Worm (Caenorhabditis elegans): Measurements from ENCODE around the gene F42A10.7.

Gene F42A10.7

ce11 chrIII:6213915-6214314 is 35.4 kb upstream of the F42A10.7 start, which contains the start of gene C23G10.10:
TSS of gene C23G10.10 (minus strand) at chrIII:6214015.
- TF ChIP-seq nfya-1 (tag; optimal IDR thresholded peaks at IDR 0.05) (no peak), eyg-1 (tag; optimal IDR thresholded peaks at IDR 0.05) (no peak), syd-9 (tag; optimal IDR thresholded peaks at IDR 0.05) (no peak), hlh-30 (tag; optimal IDR thresholded peaks at IDR 0.05; ENCODE audit: insufficient read depth) (no peak), hlh-15 (tag; optimal IDR thresholded peaks at IDR 0.05) (no peak), unc-55 (GFP tag; optimal IDR thresholded peaks at IDR 0.05) (no peak), unc-42 (tag; optimal IDR thresholded peaks at IDR 0.05) (no peak), ref-2 (tag; optimal IDR thresholded peaks at IDR 0.05) (no peak), ceh-22 (tag; optimal IDR thresholded peaks at IDR 0.05) (no peak), zip-5 (tag; optimal IDR thresholded peaks at IDR 0.05) (no peak), sdc-2 (tag; optimal IDR thresholded peaks at IDR 0.05) (no peak)

ce11 chrIII:6210215-6210822 is 31.8 kb upstream of the F42A10.7 start:
- TF ChIP-seq unc-42 (tag; optimal IDR thresholded peaks at IDR 0.05) (no peak), npax-4 (tag; optimal IDR thresholded peaks at IDR 0.05) (no peak)

- TF ChIP-seq F13H6.1 (tag; optimal IDR thresholded peaks at IDR 0.05) (no peak), gmeb-2 (tag; optimal IDR thresholded peaks at IDR 0.05) (no peak)
Observed at ce11 chrIII:6208984-6209383, 30.5 kb upstream of the F42A10.7 start, which contains the start of gene C23G10.1. TSS of gene C23G10.1 (plus strand) at chrIII:6209284.

ce11 chrIII:6207881-6208280 is 29.4 kb upstream of the F42A10.7 start, which contains the start of gene C23G10.2:
TSS of gene C23G10.2 (plus strand) at chrIII:6208064.
- TF ChIP-seq ztf-16 (tag; optimal IDR thresholded peaks at IDR 0.05) (no peak), ceh-30 (tag; optimal IDR thresholded peaks at IDR 0.05) (no peak), lin-11 (tag; optimal IDR thresholded peaks at IDR 0.05) (no peak), tbx-2 (tag; optimal IDR thresholded peaks at IDR 0.05) (no peak), ceh-45 (GFP tag; IDR thresholded peaks at IDR 0.05) (no peak), elt-2 (tag; optimal IDR thresholded peaks at IDR 0.05) (no peak), zip-5 (tag; optimal IDR thresholded peaks at IDR 0.05) (no peak), ceh-22 (tag; optimal IDR thresholded peaks at IDR 0.05) (no peak), nfya-1 (tag; optimal IDR thresholded peaks at IDR 0.05) (no peak), sdc-2 (tag; optimal IDR thresholded peaks at IDR 0.05) (no peak), dve-1 (tag; optimal IDR thresholded peaks at IDR 0.05) (no peak), K09A11.1 (tag; optimal IDR thresholded peaks at IDR 0.05; ENCODE audit: insufficient read depth) (no peak), C38D4.7 (GFP tag; optimal IDR thresholded peaks at IDR 0.05) (no peak), hlh-30 (tag; optimal IDR thresholded peaks at IDR 0.05; ENCODE audit: insufficient read depth) (no peak), ceh-19 (GFP tag; optimal IDR thresholded peaks at IDR 0.05) (no peak), unc-55 (GFP tag; optimal IDR thresholded peaks at IDR 0.05) (no peak), dmd-4 (tag; optimal IDR thresholded peaks at IDR 0.05; ENCODE audit: borderline replicate concordance) (no peak)

ce11 chrIII:6207046-6207445 is 28.6 kb upstream of the F42A10.7 start:
- TF ChIP-seq K09A11.1 (tag; optimal IDR thresholded peaks at IDR 0.05; ENCODE audit: insufficient read depth): no peak
- TF ChIP-seq K02D7.2 (tag; optimal IDR thresholded peaks at IDR 0.05): no peak
- TF ChIP-seq npax-4 (tag; optimal IDR thresholded peaks at IDR 0.05): no peak
- TF ChIP-seq syd-9 (tag; optimal IDR thresholded peaks at IDR 0.05): no peak
- no peak for TF ChIP-seq pha-2 (tag; optimal IDR thresholded peaks at IDR 0.05)
- TF ChIP-seq unc-3 (GFP tag; conservative IDR thresholded peaks at IDR 0.05): no peak
- TF ChIP-seq unc-3 (tag; optimal IDR thresholded peaks at IDR 0.05): no peak

- TF ChIP-seq ztf-16 (tag; optimal IDR thresholded peaks at IDR 0.05) (no peak), pat-9 (tag; optimal IDR thresholded peaks at IDR 0.05) (no peak), rnt-1 (tag; optimal IDR thresholded peaks at IDR 0.05) (peak; percentile 63), ceh-18 (tag; optimal IDR thresholded peaks at IDR 0.05) (peak; percentile 33), ceh-34 (tag; optimal IDR thresholded peaks at IDR 0.05) (no peak), ceh-30 (tag; optimal IDR thresholded peaks at IDR 0.05) (no peak), ceh-19 (GFP tag; optimal IDR thresholded peaks at IDR 0.05) (no peak), tbx-7 (tag; optimal IDR thresholded peaks at IDR 0.05) (no peak), elt-2 (tag; optimal IDR thresholded peaks at IDR 0.05) (peak; percentile 2), ttx-3 (tag; optimal IDR thresholded peaks at IDR 0.05) (no peak), lim-6 (tag; optimal IDR thresholded peaks at IDR 0.05) (no peak), T23F11.4 (GFP tag; optimal IDR thresholded peaks at IDR 0.05) (no peak), ceh-22 (tag; optimal IDR thresholded peaks at IDR 0.05) (no peak), ets-4 (tag; optimal IDR thresholded peaks at IDR 0.05) (no peak), nfya-1 (tag; optimal IDR thresholded peaks at IDR 0.05) (peak; percentile 82), zip-5 (tag; optimal IDR thresholded peaks at IDR 0.05) (no peak), unc-55 (GFP tag; optimal IDR thresholded peaks at IDR 0.05) (peak; percentile 16), hlh-6 (tag; optimal IDR thresholded peaks at IDR 0.05) (no peak), npax-4 (tag; optimal IDR thresholded peaks at IDR 0.05) (no peak)
Observed at ce11 chrIII:6206161-6206853, 27.8 kb upstream of the F42A10.7 start, which contains the start of the genes sna-3 and rps-3. TSS of gene sna-3 (minus strand) at chrIII:6206211. TSS of gene rps-3 (plus strand) at chrIII:6206803.
